Worm (Caenorhabditis elegans) whole organism, L4/young adult: ENCODE data around the gene B0035.22.

ENCODE experiments used
- W03F9.2 ChIP-seq: fragments of 150-350 bp; optimal IDR thresholded peaks from 2 replicates; lab custom pipeline; 2014; ENCODE audit warnings: missing biosample characterization, missing genetic modification characterization
- dao-5 ChIP-seq: sonication (generic microtip); optimal IDR thresholded peaks from 2 replicates; lab custom pipeline; 2016; ENCODE audit warnings: missing genotype, missing genetic modification characterization, moderate library complexity, missing compliant biosample characterization
- him-1 ChIP-seq: sonication (generic microtip); optimal IDR thresholded peaks from 2 replicates; lab custom pipeline; 2016; ENCODE audit warnings: missing genotype, missing genetic modification reagents, missing genetic modification characterization, missing compliant biosample characterization

DNA sequence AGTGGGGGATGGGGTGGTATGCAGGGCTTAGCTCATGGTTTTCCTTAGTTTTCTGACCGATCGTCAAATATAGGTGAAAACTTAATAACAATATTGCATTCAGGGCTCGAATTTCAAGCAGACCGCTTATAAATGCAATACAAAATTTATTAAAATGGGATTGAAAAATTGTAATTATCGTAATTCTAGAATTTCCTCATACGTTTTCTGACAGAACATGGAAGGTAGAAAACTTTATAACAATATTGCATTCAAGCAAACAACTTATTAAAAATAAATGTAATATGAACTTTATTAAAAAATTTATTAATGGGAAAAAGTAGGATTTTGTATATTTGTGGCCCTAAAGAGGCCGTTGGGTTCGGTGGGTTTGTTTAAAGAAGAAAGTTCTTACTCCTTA lies 8.7 kb downstream of the B0035.22 start:
- TF ChIP-seq him-1: no peak
- no peak for TF ChIP-seq W03F9.2
- TF ChIP-seq dao-5 (tag; lab: Kevin White, UChicago): no peak
